Fruit fly (Drosophila melanogaster) whole organism, prepupa: ENCODE data around the gene Rala.

Experiments used
- Blimp-1 ChIP-seq: fragments of 200-800 bp; sonication (Bioruptor generic); optimal IDR thresholded peaks from 3 replicates; lab custom pipeline; 2017; ENCODE audit warnings: missing biosample characterization, missing genetic modification characterization, mild to moderate bottlenecking, moderate library complexity, missing genetic modification reagents
- CG11294 ChIP-seq: fragments of 200-800 bp; sonication (Bioruptor generic); IDR thresholded peaks from 2 replicates; pipeline ENCODE4 v1.3.6; 2022; ENCODE audit warnings: missing biosample characterization, missing genetic modification characterization
- CG1621 ChIP-seq: fragments of 200-800 bp; sonication (Bioruptor generic); optimal IDR thresholded peaks from 3 replicates; lab custom pipeline; 2018; ENCODE audit warnings: missing biosample characterization, mild to moderate bottlenecking, missing genetic modification characterization
- CG16779 ChIP-seq: fragments of 200-800 bp; sonication (Bioruptor generic); optimal IDR thresholded peaks from 3 replicates; lab custom pipeline; 2017; ENCODE audit warnings: missing biosample characterization, mild to moderate bottlenecking, missing genetic modification characterization
- CG3032 ChIP-seq: fragments of 200-800 bp; optimal IDR thresholded peaks from 2 replicates; lab custom pipeline; 2019; ENCODE audit warnings: missing biosample characterization, mild to moderate bottlenecking, missing genetic modification characterization, moderate library complexity
- CG32006 ChIP-seq: fragments of 200-800 bp; sonication (Bioruptor generic); optimal IDR thresholded peaks from 3 replicates; lab custom pipeline; 2017; ENCODE audit warnings: missing biosample characterization, mild to moderate bottlenecking, missing genetic modification characterization
- CG6163 ChIP-seq: fragments of 200-800 bp; sonication (Bioruptor generic); IDR thresholded peaks from 3 replicates; pipeline ENCODE4 v1.3.6; 2022; ENCODE audit warnings: missing biosample characterization, missing genetic modification characterization
- Eip93F ChIP-seq: fragments of 200-800 bp; sonication (Bioruptor generic); optimal IDR thresholded peaks from 2 replicates; lab custom pipeline; 2016; ENCODE audit warnings: missing biosample characterization, mild to moderate bottlenecking, missing genetic modification characterization
- Gug ChIP-seq: fragments of 200-800 bp; sonication (Bioruptor generic); IDR thresholded peaks from 2 replicates; pipeline ENCODE4 v1.3.6; 2022; ENCODE audit warnings: missing biosample characterization, missing genetic modification characterization
- Hr39 ChIP-seq: fragments of 200-800 bp; sonication (Bioruptor generic); optimal IDR thresholded peaks from 2 replicates; lab custom pipeline; 2016; ENCODE audit warnings: missing biosample characterization, missing genetic modification characterization
- Met ChIP-seq: fragments of 200-800 bp; sonication (Bioruptor generic); optimal IDR thresholded peaks from 3 replicates; lab custom pipeline; 2016; ENCODE audit warnings: missing biosample characterization, missing genetic modification characterization
- Sox14 ChIP-seq: fragments of 200-800 bp; sonication (Bioruptor generic); optimal IDR thresholded peaks from 3 replicates; lab custom pipeline; 2016; ENCODE audit warnings: missing biosample characterization, missing genetic modification characterization
- spab ChIP-seq: fragments of 200-800 bp; sonication (Bioruptor generic); optimal IDR thresholded peaks from 2 replicates; lab custom pipeline; 2017; ENCODE audit warnings: missing biosample characterization, mild to moderate bottlenecking, missing genetic modification characterization, missing genetic modification reagents

DNA sequence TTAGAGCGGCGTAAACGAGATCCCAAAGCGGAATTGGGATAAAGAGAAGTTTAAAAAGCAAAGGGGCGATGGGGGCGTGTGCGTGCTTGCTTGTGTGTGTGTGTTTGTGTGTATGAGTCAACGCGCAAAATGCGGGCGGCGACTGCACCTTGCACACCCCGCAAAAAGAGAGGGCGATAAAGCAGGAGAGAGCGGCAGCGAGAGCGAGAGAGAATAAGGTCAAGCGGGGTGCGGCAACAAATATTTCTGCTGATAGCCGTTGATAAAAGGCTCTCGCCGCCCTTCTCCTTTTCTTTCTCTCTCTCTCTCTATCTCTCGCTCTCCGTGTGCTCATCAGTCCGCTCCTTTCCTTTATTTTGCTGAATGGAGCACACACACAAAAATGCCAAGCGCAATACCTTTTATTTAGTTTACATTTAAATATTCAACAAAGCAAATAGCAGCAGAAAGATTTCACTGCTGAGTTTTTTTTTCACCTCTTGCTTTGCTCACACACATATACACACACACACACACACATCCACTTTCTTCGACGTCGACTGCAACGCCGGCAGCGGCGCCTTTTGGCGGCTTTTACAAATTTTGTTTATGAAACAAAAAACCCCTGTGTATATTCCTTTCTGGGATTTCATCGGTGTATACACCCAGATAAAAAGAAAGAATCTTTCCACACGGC, 705 bp downstream of the Rala start:
- TF ChIP-seq CG32006 (GFP tag; lab: Kevin White, UChicago), result no peak
- no peak for TF ChIP-seq Gug
- peak; percentile 15 for TF ChIP-seq spab
- peak; percentile 29 for TF ChIP-seq Sox14 (GFP tag; lab: Kevin White, UChicago)
- TF ChIP-seq Met (GFP tag; lab: Kevin White, UChicago), result no peak
- no peak for TF ChIP-seq CG16779 (tag; lab: Kevin White, UChicago)
- peak; percentile 62 for TF ChIP-seq CG6163 (GFP tag; lab: Robert Waterston, UW)
- no peak for TF ChIP-seq Eip93F (GFP tag; lab: Kevin White, UChicago)
- peak; percentile 40 for TF ChIP-seq Blimp-1 (GFP tag; lab: Kevin White, UChicago)
- TF ChIP-seq Hr39 (GFP tag; lab: Kevin White, UChicago), result no peak
- TF ChIP-seq CG1621 (tag; lab: Kevin White, UChicago), result peak; percentile 12
- TF ChIP-seq CG11294, result no peak
- TF ChIP-seq CG3032 (tag; lab: Kevin White, UChicago), result no peak
